Fruit fly (Drosophila melanogaster) whole organism, pupa: Measurements from ENCODE around the gene trc.

Experiments used
- CG10348 ChIP-seq: fragments of 200-800 bp; sonication (Bioruptor generic); IDR thresholded peaks from 2 replicates; pipeline ENCODE4 v1.3.6; 2022; ENCODE audit warnings: missing biosample characterization, missing genetic modification characterization
- CG12605 ChIP-seq: fragments of 200-800 bp; sonication (Bioruptor generic); IDR thresholded peaks from 2 replicates; pipeline ENCODE4 v1.3.6; 2022; ENCODE audit warnings: missing biosample characterization, missing genetic modification characterization
- CG14655 ChIP-seq: fragments of 200-800 bp; sonication (Bioruptor generic); optimal IDR thresholded peaks from 3 replicates; lab custom pipeline; 2017; ENCODE audit warnings: mild to moderate bottlenecking, missing biosample characterization, missing genetic modification reagents, missing genetic modification characterization
- CG8301 ChIP-seq: fragments of 200-800 bp; sonication (Bioruptor generic); optimal IDR thresholded peaks from 2 replicates; lab custom pipeline; 2018; ENCODE audit warnings: missing biosample characterization, mild to moderate bottlenecking, missing genetic modification characterization
- CG9948 ChIP-seq: fragments of 200-800 bp; sonication (Bioruptor generic); optimal IDR thresholded peaks from 2 replicates; lab custom pipeline; 2018; ENCODE audit warnings: missing biosample characterization, mild to moderate bottlenecking, missing genetic modification characterization, moderate library complexity
- EcR ChIP-seq: fragments of 200-800 bp; sonication (Bioruptor generic); optimal IDR thresholded peaks from 3 replicates; lab custom pipeline; 2019; ENCODE audit warnings: missing biosample characterization, missing genetic modification characterization, mild to moderate bottlenecking, moderate library complexity, missing genetic modification reagents
- gl ChIP-seq: fragments of 200-800 bp; sonication (Bioruptor generic); optimal IDR thresholded peaks from 2 replicates; lab custom pipeline; 2018; ENCODE audit warnings: missing biosample characterization, mild to moderate bottlenecking, missing genetic modification characterization
- rn ChIP-seq: fragments of 200-800 bp; sonication (Bioruptor generic); IDR thresholded peaks from 2 replicates; pipeline ENCODE4 v1.3.6; 2022; ENCODE audit warnings: missing biosample characterization, missing genetic modification characterization

dm6 chr3L:19815472-19816150 lies 18.5 kb downstream of the trc start, which contains the start of gene cyc:
- TF ChIP-seq rn (no peak), CG9948 (tag; lab: Kevin White, UChicago) (no peak), CG8301 (tag; lab: Kevin White, UChicago) (no peak), CG14655 (GFP tag; lab: Kevin White, UChicago) (no peak), gl (tag; lab: Kevin White, UChicago) (no peak), CG12605 (GFP tag; lab: Robert Waterston, UW) (peak; percentile 64), CG10348 (no peak), EcR (GFP tag; lab: Kevin White, UChicago) (no peak)
